Worm (Caenorhabditis elegans): ENCODE data around the gene Y57A10C.9.

- no peak for TF ChIP-seq elt-2 (tag; optimal IDR thresholded peaks at IDR 0.05)
- TF ChIP-seq ceh-22 (tag; optimal IDR thresholded peaks at IDR 0.05) = no peak
- no peak for TF ChIP-seq nhr-11 (tag; optimal IDR thresholded peaks at IDR 0.05)
- no peak for TF ChIP-seq eyg-1 (tag; optimal IDR thresholded peaks at IDR 0.05)
- TF ChIP-seq mec-3 (tag; optimal IDR thresholded peaks at IDR 0.05; ENCODE audit: borderline replicate concordance) = no peak
- TF ChIP-seq pqm-1 (tag; optimal IDR thresholded peaks at IDR 0.05) = no peak
- no peak for TF ChIP-seq tbx-2 (tag; optimal IDR thresholded peaks at IDR 0.05)
- TF ChIP-seq dmd-4 (tag; optimal IDR thresholded peaks at IDR 0.05; ENCODE audit: borderline replicate concordance) = no peak
- TF ChIP-seq ama-1 (optimal IDR thresholded peaks at IDR 0.05) = no peak
- no peak for TF ChIP-seq ttx-3 (tag; optimal IDR thresholded peaks at IDR 0.05)
Measured at ce11 chrII:12435202-12435872, 3.0 kb downstream of the Y57A10C.9 start.

Data from whole organism, late embryonic.